Worm (Caenorhabditis elegans) whole organism, early embryonic: ENCODE results near the gene exos-9.

Experiments used
- aly-1 ChIP-seq: sonication (generic microtip); optimal IDR thresholded peaks from 2 replicates; lab custom pipeline; 2016; ENCODE audit warnings: missing genetic modification characterization, missing compliant biosample characterization
- ama-1 ChIP-seq: fragments of 150-350 bp; optimal IDR thresholded peaks from 2 replicates; lab custom pipeline; 2014
- ceh-13 ChIP-seq: fragments of 200-800 bp; sonication (Bioruptor generic); optimal IDR thresholded peaks from 2 replicates; lab custom pipeline; 2018; ENCODE audit warnings: mild to moderate bottlenecking, missing genetic modification characterization, missing compliant biosample characterization
- ceh-36 ChIP-seq: sonication (generic microtip); optimal IDR thresholded peaks from 2 replicates; lab custom pipeline; 2016; ENCODE audit warnings: missing genetic modification characterization, inconsistent platforms, missing compliant biosample characterization
- hmbx-1 ChIP-seq: sonication (generic microtip); optimal IDR thresholded peaks from 2 replicates; lab custom pipeline; 2016; ENCODE audit warnings: mild to moderate bottlenecking, missing genetic modification characterization, missing compliant biosample characterization
- hmg-4 ChIP-seq: fragments of 200-800 bp; sonication (Bioruptor generic); optimal IDR thresholded peaks from 2 replicates; lab custom pipeline; 2018; ENCODE audit warnings: mild to moderate bottlenecking, missing genetic modification characterization, missing compliant biosample characterization
- scrt-1 ChIP-seq: fragments of 200-800 bp; sonication (Bioruptor generic); IDR thresholded peaks from 2 replicates; pipeline ENCODE4 v1.3.6; 2022; ENCODE audit warnings: missing genetic modification characterization, missing compliant biosample characterization
- sea-1 ChIP-seq: fragments of 200-800 bp; sonication (Bioruptor generic); conservative IDR thresholded peaks from 2 replicates; pipeline ENCODE4 v1.3.6; 2022; ENCODE audit warnings: missing genetic modification characterization, missing compliant biosample characterization
- tra-4 ChIP-seq: sonication (generic microtip); optimal IDR thresholded peaks from 2 replicates; lab custom pipeline; 2017; ENCODE audit warnings: missing genetic modification characterization, missing compliant biosample characterization

DNA sequence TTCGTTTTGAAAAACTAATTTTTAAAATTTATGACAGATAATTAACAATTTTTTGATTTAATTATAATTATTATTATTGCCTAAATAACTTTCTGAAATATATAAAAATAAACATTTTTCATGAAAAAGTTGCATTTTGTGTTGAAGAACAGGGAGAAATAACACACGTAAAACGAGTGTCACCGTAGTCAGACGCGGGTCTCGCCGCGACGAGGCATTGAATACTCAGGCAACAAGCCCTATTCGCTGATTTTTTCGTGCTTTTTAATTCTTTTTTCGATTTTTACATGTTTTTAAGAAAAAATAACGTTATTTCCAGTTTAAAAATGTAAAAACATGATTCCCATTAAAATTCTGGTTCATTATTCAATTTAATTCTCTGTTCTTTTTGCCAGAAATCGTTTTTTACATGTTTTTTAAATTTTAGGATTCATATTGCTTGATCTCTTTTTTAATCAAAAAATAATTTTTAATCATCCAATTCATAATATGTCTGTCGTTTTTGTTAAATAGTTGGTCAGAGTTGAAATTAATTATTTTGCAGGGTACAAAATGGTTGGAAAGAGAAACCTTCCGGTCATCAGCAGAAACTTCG lies 10.1 kb upstream of the exos-9 start, which contains the start of gene rpl-6:
- TF ChIP-seq hmg-4 (GFP tag; lab: Kevin White, UChicago): no peak
- no peak for TF ChIP-seq ama-1 (lab: Kevin White, UChicago)
- TF ChIP-seq scrt-1 (GFP tag; lab: Robert Waterston, UW): no peak
- no peak for TF ChIP-seq ceh-36 (tag; lab: Kevin White, UChicago)
- no peak for TF ChIP-seq hmbx-1 (tag; lab: Kevin White, UChicago)
- TF ChIP-seq sea-1: no peak
- no peak for TF ChIP-seq tra-4 (tag; lab: Kevin White, UChicago)
- no peak for TF ChIP-seq ceh-13
- TF ChIP-seq aly-1 (tag; lab: Kevin White, UChicago): no peak
